Fruit fly (Drosophila melanogaster): Measurements from ENCODE around the gene CG45122.

dm6 chr3R:13018995-13019394, 25.0 kb upstream of the CG45122 start:
- TF ChIP-seq CG14655 (GFP tag; optimal IDR thresholded peaks at IDR 0.05) (no peak), CG8301 (tag; optimal IDR thresholded peaks at IDR 0.05) (no peak), Pif1B (GFP tag; optimal IDR thresholded peaks at IDR 0.05) (no peak), CG17806 (tag; optimal IDR thresholded peaks at IDR 0.05) (no peak), CG4496 (GFP tag; IDR thresholded peaks at IDR 0.05) (no peak), fd96Ca (GFP tag; IDR thresholded peaks at IDR 0.05) (no peak), Pif1A (GFP tag; optimal IDR thresholded peaks at IDR 0.05) (no peak), CG12605 (GFP tag; IDR thresholded peaks at IDR 0.05) (no peak), EcR (GFP tag; optimal IDR thresholded peaks at IDR 0.05) (no peak), CG10348 (GFP tag; IDR thresholded peaks at IDR 0.05) (no peak), gl (tag; optimal IDR thresholded peaks at IDR 0.05) (no peak)

All from whole organism, pupa.